Worm (Caenorhabditis elegans): Measurements from ENCODE around the gene Y42H9AR.1.

DNA sequence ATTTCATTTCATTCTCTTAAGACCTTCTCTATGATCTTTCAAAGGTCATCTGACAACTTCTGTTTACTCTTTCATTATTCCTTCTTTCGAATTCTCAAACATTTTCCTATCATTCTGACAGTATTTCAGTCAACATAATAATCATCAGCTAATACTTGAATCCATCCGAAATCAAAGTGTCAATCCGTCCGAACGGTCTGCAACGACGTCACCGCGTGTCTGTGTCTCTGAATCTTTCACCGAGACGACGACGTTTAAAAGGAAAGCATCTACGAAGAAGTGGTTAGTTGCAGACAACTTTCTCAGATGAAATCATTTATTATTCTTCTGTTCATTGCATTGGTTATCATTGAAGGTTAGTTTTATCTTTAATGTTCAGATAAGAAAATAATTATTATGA lies 11.0 kb upstream of the Y42H9AR.1 start, which contains the start of gene Y42H9AR.5:
- no peak for TF ChIP-seq dpl-1 (GFP tag; optimal IDR thresholded peaks at IDR 0.05)
- no peak for TF ChIP-seq unc-130 (GFP tag; optimal IDR thresholded peaks at IDR 0.05)
- TF ChIP-seq egl-44 (GFP tag; IDR thresholded peaks at IDR 0.05): no peak
- no peak for TF ChIP-seq mel-28 (tag; optimal IDR thresholded peaks at IDR 0.05; ENCODE audit: borderline replicate concordance)
- TF ChIP-seq madf-6 (GFP tag; IDR thresholded peaks at IDR 0.05): no peak
- TF ChIP-seq sea-2 (GFP tag; IDR thresholded peaks at IDR 0.05): no peak
- TF ChIP-seq ztf-6 (GFP tag; IDR thresholded peaks at IDR 0.05): no peak
- TF ChIP-seq attf-6 (GFP tag; IDR thresholded peaks at IDR 0.05): no peak
- no peak for TF ChIP-seq lag-1 (GFP tag; IDR thresholded peaks at IDR 0.05)
- no peak for TF ChIP-seq F49E8.2 (tag; optimal IDR thresholded peaks at IDR 0.05; ENCODE audit: insufficient read depth)
- TF ChIP-seq F10E7.11 (tag; optimal IDR thresholded peaks at IDR 0.05): no peak
- no peak for TF ChIP-seq unc-62 (GFP tag; optimal IDR thresholded peaks at IDR 0.05)
- TF ChIP-seq tlf-1 (GFP tag; optimal IDR thresholded peaks at IDR 0.05): no peak
